Worm (Caenorhabditis elegans) whole organism, early embryonic: Measurements from ENCODE around the gene C05C12.6.

Source experiments
- ama-1 ChIP-seq: fragments of 150-350 bp; optimal IDR thresholded peaks from 2 replicates; lab custom pipeline; 2014
- ceh-36 ChIP-seq: sonication (generic microtip); optimal IDR thresholded peaks from 2 replicates; lab custom pipeline; 2016; ENCODE audit warnings: missing genetic modification characterization, inconsistent platforms, missing compliant biosample characterization
- flt-1 ChIP-seq: fragments of 200-800 bp; sonication (Bioruptor generic); IDR thresholded peaks from 2 replicates; pipeline ENCODE4 v1.3.6; 2022; ENCODE audit warnings: missing genetic modification characterization, missing compliant biosample characterization
- hnd-1 ChIP-seq: sonication (generic microtip); optimal IDR thresholded peaks from 2 replicates; lab custom pipeline; 2016; ENCODE audit warnings: missing genetic modification characterization, missing compliant biosample characterization
- scrt-1 ChIP-seq: fragments of 200-800 bp; sonication (Bioruptor generic); IDR thresholded peaks from 2 replicates; pipeline ENCODE4 v1.3.6; 2022; ENCODE audit warnings: missing genetic modification characterization, missing compliant biosample characterization
- sea-1 ChIP-seq: fragments of 200-800 bp; sonication (Bioruptor generic); conservative IDR thresholded peaks from 2 replicates; pipeline ENCODE4 v1.3.6; 2022; ENCODE audit warnings: missing genetic modification characterization, missing compliant biosample characterization
- tbx-37 ChIP-seq: fragments of 200-800 bp; sonication (Bioruptor generic); conservative IDR thresholded peaks from 2 replicates; pipeline ENCODE4 v1.3.6; 2022; ENCODE audit warnings: missing genetic modification reagents, missing genetic modification characterization, missing compliant biosample characterization

DNA sequence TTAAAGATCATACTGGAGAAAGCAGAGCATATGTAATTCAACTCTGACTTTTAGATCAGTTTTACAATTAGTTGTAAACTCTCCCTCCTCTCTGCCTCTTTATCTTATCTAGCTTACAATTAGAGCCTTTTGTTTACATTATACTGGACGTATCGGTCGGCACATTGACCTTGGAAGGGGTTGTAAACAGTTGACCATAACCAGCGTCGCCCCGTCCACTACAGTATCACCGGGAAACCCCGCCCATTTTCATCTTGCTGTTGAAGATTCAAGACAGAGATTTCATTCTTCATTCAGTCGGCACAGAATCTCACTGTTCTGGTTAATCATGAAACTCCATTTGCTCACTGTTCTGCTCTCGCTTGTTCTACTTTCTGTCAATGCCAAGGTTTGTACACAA, 54.5 kb downstream of the C05C12.6 start, which contains the start of gene sdz-27:
- TF ChIP-seq ceh-36 (tag; lab: Kevin White, UChicago) (no peak), sea-1 (GFP tag; lab: Robert Waterston, UW) (no peak), scrt-1 (GFP tag; lab: Robert Waterston, UW) (no peak), ama-1 (lab: Kevin White, UChicago) (no peak), hnd-1 (tag; lab: Kevin White, UChicago) (no peak), tbx-37 (GFP tag; lab: Robert Waterston, UW) (no peak), flt-1 (no peak)
